Fruit fly (Drosophila melanogaster) whole organism, pupa: ENCODE measurements around the gene Atxn7.
A peak's percentile ranks its signal among the peaks of the same experiment; 100 is the strongest.

Source experiments
- CG10348 ChIP-seq: fragments of 200-800 bp; sonication (Bioruptor generic); IDR thresholded peaks from 2 replicates; pipeline ENCODE4 v1.3.6; 2022; ENCODE audit warnings: missing biosample characterization, missing genetic modification characterization
- CG12605 ChIP-seq: fragments of 200-800 bp; sonication (Bioruptor generic); IDR thresholded peaks from 2 replicates; pipeline ENCODE4 v1.3.6; 2022; ENCODE audit warnings: missing biosample characterization, missing genetic modification characterization
- CG13204 ChIP-seq: fragments of 200-800 bp; sonication (Bioruptor generic); optimal IDR thresholded peaks from 2 replicates; lab custom pipeline; 2018; ENCODE audit warnings: missing biosample characterization, mild to moderate bottlenecking, missing genetic modification characterization, moderate library complexity
- CG14655 ChIP-seq: fragments of 200-800 bp; sonication (Bioruptor generic); optimal IDR thresholded peaks from 3 replicates; lab custom pipeline; 2017; ENCODE audit warnings: mild to moderate bottlenecking, missing biosample characterization, missing genetic modification reagents, missing genetic modification characterization
- CG15710 ChIP-seq: fragments of 200-800 bp; sonication (Bioruptor generic); optimal IDR thresholded peaks from 2 replicates; lab custom pipeline; 2018; ENCODE audit warnings: missing biosample characterization, mild to moderate bottlenecking, missing genetic modification characterization, moderate library complexity
- CG17806 ChIP-seq: fragments of 200-800 bp; sonication (Bioruptor generic); optimal IDR thresholded peaks from 2 replicates; lab custom pipeline; 2018; ENCODE audit warnings: missing biosample characterization, mild to moderate bottlenecking, missing genetic modification characterization, moderate library complexity
- CG32121 ChIP-seq: fragments of 200-800 bp; sonication (Bioruptor generic); IDR thresholded peaks from 2 replicates; pipeline ENCODE4 v1.3.6; 2022; ENCODE audit warnings: missing biosample characterization, missing genetic modification characterization
- CG34367 ChIP-seq: fragments of 200-800 bp; sonication (Bioruptor generic); optimal IDR thresholded peaks from 2 replicates; lab custom pipeline; 2018; ENCODE audit warnings: missing biosample characterization, mild to moderate bottlenecking, missing genetic modification characterization
- CG4496 ChIP-seq: fragments of 200-800 bp; sonication (Bioruptor generic); IDR thresholded peaks from 3 replicates; pipeline ENCODE4 v1.3.6; 2022; ENCODE audit warnings: missing biosample characterization, missing genetic modification characterization
- CG8159 ChIP-seq: fragments of 200-800 bp; sonication (Bioruptor generic); optimal IDR thresholded peaks from 3 replicates; lab custom pipeline; 2018; ENCODE audit warnings: missing biosample characterization, mild to moderate bottlenecking, missing genetic modification characterization, moderate library complexity
- CG8301 ChIP-seq: fragments of 200-800 bp; sonication (Bioruptor generic); optimal IDR thresholded peaks from 2 replicates; lab custom pipeline; 2018; ENCODE audit warnings: missing biosample characterization, mild to moderate bottlenecking, missing genetic modification characterization
- CG9948 ChIP-seq: fragments of 200-800 bp; sonication (Bioruptor generic); optimal IDR thresholded peaks from 2 replicates; lab custom pipeline; 2018; ENCODE audit warnings: missing biosample characterization, mild to moderate bottlenecking, missing genetic modification characterization, moderate library complexity
- D1 ChIP-seq: fragments of 200-800 bp; sonication (Bioruptor generic); optimal IDR thresholded peaks from 2 replicates; lab custom pipeline; 2018; ENCODE audit warnings: missing biosample characterization, mild to moderate bottlenecking, missing genetic modification characterization, moderate library complexity
- EcR ChIP-seq: fragments of 200-800 bp; sonication (Bioruptor generic); optimal IDR thresholded peaks from 3 replicates; lab custom pipeline; 2019; ENCODE audit warnings: missing biosample characterization, missing genetic modification characterization, mild to moderate bottlenecking, moderate library complexity, missing genetic modification reagents
- Ets98B ChIP-seq: fragments of 200-800 bp; sonication (Bioruptor generic); IDR thresholded peaks from 2 replicates; pipeline ENCODE4 v1.3.6; 2022; ENCODE audit warnings: missing biosample characterization, missing genetic modification characterization
- Pif1A ChIP-seq: fragments of 200-800 bp; sonication (Bioruptor generic); optimal IDR thresholded peaks from 3 replicates; lab custom pipeline; 2016; ENCODE audit warnings: missing biosample characterization, missing genetic modification characterization
- Pif1B ChIP-seq: fragments of 200-800 bp; sonication (Bioruptor generic); optimal IDR thresholded peaks from 3 replicates; lab custom pipeline; 2016; ENCODE audit warnings: missing biosample characterization, missing genetic modification characterization
- Snoo ChIP-seq: fragments of 200-800 bp; sonication (Bioruptor generic); optimal IDR thresholded peaks from 3 replicates; lab custom pipeline; 2017; ENCODE audit warnings: missing biosample characterization, mild to moderate bottlenecking, missing genetic modification characterization, inconsistent platforms
- fd96Ca ChIP-seq: fragments of 200-800 bp; sonication (Bioruptor generic); IDR thresholded peaks from 3 replicates; pipeline ENCODE4 v1.3.6; 2022; ENCODE audit warnings: missing biosample characterization, missing genetic modification characterization
- gl ChIP-seq: fragments of 200-800 bp; sonication (Bioruptor generic); optimal IDR thresholded peaks from 2 replicates; lab custom pipeline; 2018; ENCODE audit warnings: missing biosample characterization, mild to moderate bottlenecking, missing genetic modification characterization
- rn ChIP-seq: fragments of 200-800 bp; sonication (Bioruptor generic); IDR thresholded peaks from 2 replicates; pipeline ENCODE4 v1.3.6; 2022; ENCODE audit warnings: missing biosample characterization, missing genetic modification characterization

The Atxn7 gene

DNA sequence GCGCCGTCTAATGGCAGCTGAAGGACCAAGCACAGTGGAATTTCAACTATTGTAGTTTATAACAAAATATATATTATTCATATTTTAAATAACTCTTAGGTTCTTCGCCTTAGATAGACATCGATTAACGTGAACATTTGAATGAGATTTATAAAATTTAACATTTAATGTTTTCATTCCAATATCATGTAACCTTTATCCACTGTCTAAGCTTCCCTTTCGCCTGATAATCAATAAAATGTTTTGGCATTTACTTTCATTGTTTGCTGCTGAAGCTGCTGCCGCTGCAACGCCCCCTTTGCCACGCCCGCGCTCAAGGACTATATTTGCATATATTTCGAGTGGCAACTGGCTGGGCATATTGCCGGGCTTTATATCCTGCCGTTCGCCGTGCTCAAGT is 19.2 kb downstream of the Atxn7 start:
- peak; percentile 4 for TF ChIP-seq CG8159
- TF ChIP-seq CG8301: no peak

DNA sequence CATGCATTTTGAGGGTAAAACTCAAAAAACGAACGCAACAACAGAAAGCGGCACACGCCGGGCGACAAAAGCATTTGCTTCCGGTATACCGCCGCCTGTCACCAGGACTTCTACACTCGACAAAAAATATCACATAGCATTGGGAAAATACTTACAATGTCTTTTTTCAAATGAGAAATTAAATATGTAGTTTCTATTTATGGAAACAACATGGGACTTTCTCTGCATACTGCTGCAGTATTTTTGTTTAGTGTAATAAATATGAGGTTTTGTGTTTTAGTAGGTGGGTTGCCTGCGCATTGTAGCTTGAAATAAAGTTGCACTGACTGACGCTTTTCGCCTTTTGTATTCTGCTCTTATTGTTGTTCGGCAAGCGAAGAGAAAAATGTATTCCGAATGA is 21.4 kb downstream of the Atxn7 start:
- TF ChIP-seq fd96Ca (GFP tag; lab: Robert Waterston, UW) (no peak), D1 (no peak), CG8159 (peak; percentile 21), CG8301 (no peak), CG14655 (GFP tag; lab: Kevin White, UChicago) (no peak), EcR (no peak)

DNA sequence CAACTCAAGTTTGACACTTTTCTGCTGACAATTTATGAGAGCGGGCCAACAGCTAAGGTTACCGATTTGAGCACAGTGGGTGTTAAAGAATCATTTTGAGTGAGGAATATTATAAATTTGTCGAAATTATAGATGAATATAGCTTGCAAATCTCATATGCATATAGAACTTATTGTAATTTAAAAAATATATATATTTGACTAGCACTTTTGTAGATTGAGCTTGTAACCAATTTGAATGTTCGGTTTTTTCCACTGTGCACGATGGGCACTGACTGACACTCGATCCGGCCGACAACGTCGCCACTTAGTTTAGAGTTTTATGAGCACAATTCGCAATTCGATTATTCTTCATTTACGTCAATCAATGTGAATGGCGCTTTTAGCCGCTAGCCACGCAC is 22.8 kb downstream of the Atxn7 start:
- TF ChIP-seq Ets98B (GFP tag; lab: Robert Waterston, UW) (no peak), gl (tag; lab: Kevin White, UChicago) (no peak), fd96Ca (GFP tag; lab: Robert Waterston, UW) (no peak)

DNA sequence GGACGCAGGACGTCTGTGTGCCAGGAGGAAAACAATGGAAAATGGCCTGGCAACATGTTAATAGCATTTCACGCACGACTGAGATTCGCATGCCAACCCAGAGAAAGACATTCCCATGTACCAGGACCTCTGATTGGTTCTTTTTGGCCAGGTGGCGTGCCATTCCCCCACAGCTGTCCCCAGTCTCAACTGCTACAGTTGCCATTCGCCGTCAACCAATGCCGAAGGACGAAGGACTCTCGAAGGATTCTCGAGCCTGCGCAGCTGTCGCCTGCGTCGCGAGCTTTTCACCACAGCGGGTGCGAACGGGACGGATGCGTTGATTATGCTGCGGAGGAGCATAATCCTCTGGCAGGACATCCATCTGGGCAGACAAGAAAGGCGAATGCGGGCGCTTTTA is 24.3 kb downstream of the Atxn7 start, which contains the start of gene VGlut:
VGlut (plus strand) TSS at position 399 of the 400 bp plus-strand sequence.
- TF ChIP-seq CG34367 (tag; lab: Kevin White, UChicago) (no peak), CG14655 (GFP tag; lab: Kevin White, UChicago) (no peak), fd96Ca (GFP tag; lab: Robert Waterston, UW) (no peak), Snoo (tag; lab: Kevin White, UChicago) (no peak), CG9948 (tag; lab: Kevin White, UChicago) (no peak), CG15710 (tag; lab: Kevin White, UChicago) (no peak), Ets98B (GFP tag; lab: Robert Waterston, UW) (no peak)
- TF ChIP-seq, all 21 proteins: peak for 0

DNA sequence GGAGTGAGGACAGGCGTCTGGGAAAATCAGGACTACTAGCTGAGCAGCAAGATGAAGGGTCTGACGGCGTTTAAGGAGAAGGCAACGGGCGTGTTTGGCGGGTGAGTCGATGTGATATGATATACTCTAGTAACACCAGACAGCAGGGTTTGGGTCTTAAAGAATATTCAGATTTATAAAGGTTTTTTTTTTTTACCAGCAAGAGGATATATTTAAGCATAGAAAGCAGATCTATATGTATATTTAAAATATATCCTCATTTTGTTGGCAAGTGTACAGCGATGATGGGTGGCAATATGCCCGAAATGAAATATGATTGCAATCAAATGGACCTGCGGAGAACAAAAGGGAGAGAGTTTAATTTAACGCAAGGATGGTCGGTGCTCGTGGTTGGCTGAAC is 26.6 kb downstream of the Atxn7 start:
- TF ChIP-seq CG10348 (GFP tag; lab: Robert Waterston, UW): no peak
- TF ChIP-seq EcR: no peak
- no peak for TF ChIP-seq fd96Ca (GFP tag; lab: Robert Waterston, UW)
- TF ChIP-seq CG9948 (tag; lab: Kevin White, UChicago): no peak
- no peak for TF ChIP-seq CG13204 (GFP tag; lab: Kevin White, UChicago)
- no peak for TF ChIP-seq CG34367 (tag; lab: Kevin White, UChicago)

DNA sequence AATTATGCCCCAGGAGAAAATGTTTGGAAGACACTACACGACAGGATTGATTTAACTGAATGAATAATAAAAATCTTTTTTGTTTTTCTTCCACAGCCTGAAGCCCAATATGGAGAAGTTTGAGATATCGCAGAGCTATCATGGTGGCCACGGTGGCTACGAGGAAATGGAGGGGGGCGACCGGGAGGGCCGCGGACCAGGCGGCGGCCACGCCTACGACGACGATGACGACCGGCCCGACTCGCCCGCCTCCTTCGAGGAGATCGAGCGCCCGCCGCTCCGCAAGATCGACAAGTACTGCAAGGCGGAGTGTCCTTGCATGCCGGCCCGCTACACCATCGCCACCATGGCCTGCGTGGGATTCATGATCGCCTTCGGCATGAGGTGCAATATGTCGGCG is 29.0 kb downstream of the Atxn7 start:
- TF ChIP-seq CG17806 (tag; lab: Kevin White, UChicago): no peak
- TF ChIP-seq CG14655 (GFP tag; lab: Kevin White, UChicago): no peak
- no peak for TF ChIP-seq CG10348 (GFP tag; lab: Robert Waterston, UW)
- TF ChIP-seq Pif1B: no peak

DNA sequence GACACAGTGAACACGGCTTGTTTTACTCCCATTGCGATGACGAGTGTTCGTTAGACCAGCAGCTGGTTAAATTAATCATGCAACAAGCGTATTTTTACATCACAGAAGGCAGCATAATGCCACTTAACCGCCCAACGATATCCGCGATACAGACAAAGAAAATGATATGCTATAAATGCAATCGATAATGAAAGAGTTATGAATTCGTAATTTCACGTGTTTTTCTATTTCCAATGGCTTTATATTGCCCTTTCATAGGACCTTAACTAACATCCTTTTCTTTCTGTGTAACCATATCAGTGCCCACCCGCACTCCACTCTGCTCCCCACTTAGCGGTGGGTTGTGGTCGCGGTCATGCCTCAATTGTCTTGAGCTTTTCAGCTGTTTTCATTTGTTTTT is 37.5 kb downstream of the Atxn7 start:
- TF ChIP-seq fd96Ca (GFP tag; lab: Robert Waterston, UW) (peak; percentile 80; the same call in 2 of the 3 replicates), CG4496 (GFP tag; lab: Robert Waterston, UW) (peak; percentile 79), CG8159 (no peak), CG14655 (GFP tag; lab: Kevin White, UChicago) (peak; percentile 53), CG34367 (tag; lab: Kevin White, UChicago) (no peak), CG12605 (peak; percentile 40; the same call in 1 of the 2 replicates), rn (GFP tag; lab: Robert Waterston, UW) (peak; percentile 69), Pif1A (peak; percentile 17), CG10348 (GFP tag; lab: Robert Waterston, UW) (no peak), CG9948 (tag; lab: Kevin White, UChicago) (no peak), CG32121 (GFP tag; lab: Robert Waterston, UW) (peak; percentile 83), gl (tag; lab: Kevin White, UChicago) (no peak), Ets98B (GFP tag; lab: Robert Waterston, UW) (peak; percentile 68)

DNA sequence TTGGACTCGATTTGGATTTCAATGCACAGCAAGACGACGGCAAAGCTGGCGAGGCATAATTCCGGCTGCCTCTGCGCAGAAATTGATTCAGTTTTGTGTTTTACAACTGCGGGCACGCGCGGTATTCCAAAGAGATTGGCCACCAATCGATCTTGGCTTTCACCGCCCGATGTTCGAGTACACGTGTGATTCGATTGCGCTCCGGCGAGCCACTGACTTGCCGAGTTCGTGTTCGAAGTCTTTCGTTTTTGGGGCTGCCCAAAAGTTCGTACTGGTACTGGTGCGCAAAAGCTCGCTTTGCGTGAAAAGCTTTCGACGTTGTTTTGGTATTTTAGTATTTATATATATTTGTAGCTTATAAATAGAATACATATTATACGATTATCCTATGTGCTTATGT is 39.5 kb downstream of the Atxn7 start, which contains the start of gene CG18641:
CG18641 (minus strand) TSS at position 214 of the 400 bp plus-strand sequence.
- TF ChIP-seq CG17806 (tag; lab: Kevin White, UChicago) (no peak), gl (tag; lab: Kevin White, UChicago) (no peak), rn (GFP tag; lab: Robert Waterston, UW) (no peak), Pif1B (no peak), CG12605 (no peak), CG8159 (no peak), EcR (no peak), CG14655 (GFP tag; lab: Kevin White, UChicago) (no peak), Snoo (tag; lab: Kevin White, UChicago) (no peak)
- TF ChIP-seq, all 21 proteins: peak for 0
